Worm (Caenorhabditis elegans): ENCODE data around the gene pqn-84.

- no peak for TF ChIP-seq ama-1 (optimal IDR thresholded peaks at IDR 0.05)
- no peak for TF ChIP-seq flt-1 (GFP tag; IDR thresholded peaks at IDR 0.05)
- TF ChIP-seq ets-7 (tag; optimal IDR thresholded peaks at IDR 0.05), result no peak
- no peak for TF ChIP-seq ceh-13 (GFP tag; optimal IDR thresholded peaks at IDR 0.05)
- no peak for TF ChIP-seq B0310.2 (tag; optimal IDR thresholded peaks at IDR 0.05)
- no peak for TF ChIP-seq tbx-11 (GFP tag; IDR thresholded peaks at IDR 0.05)
- no peak for TF ChIP-seq pes-1 (GFP tag; IDR thresholded peaks at IDR 0.05)
- no peak for TF ChIP-seq hmg-4 (GFP tag; optimal IDR thresholded peaks at IDR 0.05)
- no peak for TF ChIP-seq tbx-37 (GFP tag; conservative IDR thresholded peaks at IDR 0.05)
- no peak for TF ChIP-seq sea-1 (GFP tag; conservative IDR thresholded peaks at IDR 0.05)
- no peak for TF ChIP-seq scrt-1 (GFP tag; IDR thresholded peaks at IDR 0.05)
Observed at ce11 chrIII:11656389-11656788, 43.7 kb upstream of the pqn-84 start.
